Fruit fly (Drosophila melanogaster): ENCODE results near the gene CG9147.

dm6 chr2L:6085733-6086317 is 20.0 kb downstream of the CG9147 start:
- TF ChIP-seq usp (GFP tag; optimal IDR thresholded peaks at IDR 0.05) (no peak), psq (optimal IDR thresholded peaks at IDR 0.05) (no peak)

Data from whole organism.